Worm (Caenorhabditis elegans): ENCODE results near the gene ecps-2.

ecps-2 gene

ce11 chrIII:10462935-10463548, 20.2 kb downstream of the ecps-2 start:
- TF ChIP-seq lin-39 (tag; optimal IDR thresholded peaks at IDR 0.05) (no peak), ceh-16 (tag; optimal IDR thresholded peaks at IDR 0.05) (no peak), nhr-23 (tag; optimal IDR thresholded peaks at IDR 0.05) (peak; percentile 55), elt-1 (tag; optimal IDR thresholded peaks at IDR 0.05) (no peak), pha-4 (tag; optimal IDR thresholded peaks at IDR 0.05) (no peak)

ce11 chrIII:10463653-10464052, 20.8 kb downstream of the ecps-2 start:
- TF ChIP-seq fkh-10 (GFP tag; optimal IDR thresholded peaks at IDR 0.05), result no peak
- no peak for TF ChIP-seq snpc-4 (tag; optimal IDR thresholded peaks at IDR 0.05)
- no peak for TF ChIP-seq lin-15B (tag; optimal IDR thresholded peaks at IDR 0.05)
- no peak for TF ChIP-seq mdl-1 (tag; optimal IDR thresholded peaks at IDR 0.05)
- TF ChIP-seq egl-5 (tag; optimal IDR thresholded peaks at IDR 0.05), result no peak
- no peak for TF ChIP-seq fos-1 (tag; optimal IDR thresholded peaks at IDR 0.05)
- peak; percentile 32 for TF ChIP-seq elt-2 (tag; optimal IDR thresholded peaks at IDR 0.05)
- no peak for TF ChIP-seq unc-62 (GFP tag; optimal IDR thresholded peaks at IDR 0.05)
- TF ChIP-seq ztf-4 (tag; optimal IDR thresholded peaks at IDR 0.05), result no peak
- no peak for TF ChIP-seq nhr-28 (tag; optimal IDR thresholded peaks at IDR 0.05)
- TF ChIP-seq nhr-43 (tag; optimal IDR thresholded peaks at IDR 0.05; ENCODE audit: poor library complexity, severe bottlenecking), result no peak
- TF ChIP-seq ztf-11 (tag; optimal IDR thresholded peaks at IDR 0.05), result no peak
- TF ChIP-seq aly-2 (tag; optimal IDR thresholded peaks at IDR 0.05), result no peak
- TF ChIP-seq hmg-11 (tag; optimal IDR thresholded peaks at IDR 0.05), result no peak
- TF ChIP-seq ama-1 (optimal IDR thresholded peaks at IDR 0.05), result peak; percentile 36
- peak; percentile 44 for TF ChIP-seq skn-1 (tag; optimal IDR thresholded peaks at IDR 0.05)
- TF ChIP-seq ZK546.5 (tag; optimal IDR thresholded peaks at IDR 0.05), result no peak
- no peak for TF ChIP-seq fkh-2 (tag; optimal IDR thresholded peaks at IDR 0.05)
- no peak for TF ChIP-seq nhr-11 (tag; optimal IDR thresholded peaks at IDR 0.05)
- TF ChIP-seq nhr-76 (tag; optimal IDR thresholded peaks at IDR 0.05), result no peak
- TF ChIP-seq nhr-12 (tag; optimal IDR thresholded peaks at IDR 0.05), result no peak
- TF ChIP-seq pqm-1 (tag; optimal IDR thresholded peaks at IDR 0.05), result peak; percentile 69
- TF ChIP-seq nhr-25 (tag; optimal IDR thresholded peaks at IDR 0.05), result peak; percentile 70
- TF ChIP-seq R02D3.7 (tag; optimal IDR thresholded peaks at IDR 0.05), result no peak
- no peak for TF ChIP-seq egl-27 (tag; optimal IDR thresholded peaks at IDR 0.05)
- TF ChIP-seq nhr-23 (tag; optimal IDR thresholded peaks at IDR 0.05), result peak; percentile 67
- TF ChIP-seq nhr-237 (tag; optimal IDR thresholded peaks at IDR 0.05), result no peak
- peak; percentile 32 for TF ChIP-seq nfya-1 (tag; optimal IDR thresholded peaks at IDR 0.05; ENCODE audit: insufficient read depth)
- TF ChIP-seq lsy-12 (tag; optimal IDR thresholded peaks at IDR 0.05), result no peak
- TF ChIP-seq elt-3 (tag; optimal IDR thresholded peaks at IDR 0.05), result no peak
- peak; percentile 84 for TF ChIP-seq ceh-28 (tag; optimal IDR thresholded peaks at IDR 0.05)
- TF ChIP-seq tbx-2 (tag; optimal IDR thresholded peaks at IDR 0.05), result no peak
- TF ChIP-seq ceh-82 (tag; optimal IDR thresholded peaks at IDR 0.05), result no peak
- peak; percentile 18 for TF ChIP-seq jun-1 (tag; optimal IDR thresholded peaks at IDR 0.05)
- no peak for TF ChIP-seq unc-39 (tag; optimal IDR thresholded peaks at IDR 0.05)
- no peak for TF ChIP-seq ceh-16 (tag; optimal IDR thresholded peaks at IDR 0.05)
- no peak for TF ChIP-seq lin-39 (tag; optimal IDR thresholded peaks at IDR 0.05)
- no peak for TF ChIP-seq daf-12 (tag; optimal IDR thresholded peaks at IDR 0.05)
- no peak for TF ChIP-seq nhr-77 (tag; optimal IDR thresholded peaks at IDR 0.05)
- peak; percentile 70 for TF ChIP-seq pha-4 (tag; optimal IDR thresholded peaks at IDR 0.05)
- TF ChIP-seq sea-2 (GFP tag; optimal IDR thresholded peaks at IDR 0.05), result no peak
- no peak for TF ChIP-seq mml-1 (tag; optimal IDR thresholded peaks at IDR 0.05)
- no peak for TF ChIP-seq nhr-67 (tag; optimal IDR thresholded peaks at IDR 0.05)
- TF ChIP-seq zag-1 (tag; optimal IDR thresholded peaks at IDR 0.05), result no peak
- TF ChIP-seq eor-1 (tag; optimal IDR thresholded peaks at IDR 0.05), result no peak
